Worm (Caenorhabditis elegans) whole organism, young adult: Measurements from ENCODE around the gene mrpl-30.

Experiments
- B0019.2 ChIP-seq: fragments of 200-800 bp; sonication (Bioruptor generic); conservative IDR thresholded peaks from 2 replicates; pipeline ENCODE4 v1.3.6; 2022; ENCODE audit warnings: missing genetic modification reagents, missing genetic modification characterization, missing compliant biosample characterization
- B0035.1 ChIP-seq: sonication (generic microtip); optimal IDR thresholded peaks from 2 replicates; lab custom pipeline; 2016; ENCODE audit warnings: missing genetic modification characterization, mild to moderate bottlenecking, missing compliant biosample characterization, missing genotype, missing genetic modification reagents
- D2030.7 ChIP-seq: fragments of 200-800 bp; sonication (Bioruptor generic); IDR thresholded peaks from 2 replicates; pipeline ENCODE4 v1.3.6; 2022; ENCODE audit warnings: missing genetic modification reagents, missing genetic modification characterization, missing compliant biosample characterization
- F33H1.4 ChIP-seq: fragments of 200-800 bp; sonication (Bioruptor generic); IDR thresholded peaks from 2 replicates; pipeline ENCODE4 v1.3.6; 2022; ENCODE audit warnings: missing genetic modification reagents, missing genetic modification characterization, missing compliant biosample characterization
- F49E8.2 ChIP-seq: sonication (generic microtip); optimal IDR thresholded peaks from 3 replicates; lab custom pipeline; 2017; ENCODE audit warnings: missing genetic modification characterization, mild to moderate bottlenecking, missing compliant biosample characterization, antibody characterized with exemption, moderate library complexity; ENCODE audit not compliant: insufficient read depth
- K11D2.4 ChIP-seq: fragments of 200-800 bp; sonication (Bioruptor generic); IDR thresholded peaks from 2 replicates; pipeline ENCODE4 v1.3.6; 2022; ENCODE audit warnings: missing genetic modification reagents, missing genetic modification characterization, missing compliant biosample characterization
- K12H6.12 ChIP-seq: fragments of 200-800 bp; sonication (Bioruptor generic); optimal IDR thresholded peaks from 2 replicates; lab custom pipeline; 2018; ENCODE audit warnings: mild to moderate bottlenecking, missing genetic modification characterization, missing compliant biosample characterization
- Y53G8AR.9 ChIP-seq: fragments of 200-800 bp; sonication (Bioruptor generic); conservative IDR thresholded peaks from 2 replicates; pipeline ENCODE4 v1.3.6; 2022; ENCODE audit warnings: missing genetic modification reagents, missing genetic modification characterization, missing compliant biosample characterization
- ZK185.1 ChIP-seq: sonication (generic microtip); optimal IDR thresholded peaks from 2 replicates; lab custom pipeline; 2016; ENCODE audit warnings: mild to moderate bottlenecking, missing genetic modification characterization, missing compliant biosample characterization; ENCODE audit not compliant: poor library complexity, severe bottlenecking
- akir-1 ChIP-seq: fragments of 200-800 bp; sonication (Bioruptor generic); optimal IDR thresholded peaks from 2 replicates; lab custom pipeline; 2018; ENCODE audit warnings: mild to moderate bottlenecking, missing genetic modification characterization, moderate library complexity, missing compliant biosample characterization
- atf-7 ChIP-seq: sonication (generic microtip); optimal IDR thresholded peaks from 2 replicates; lab custom pipeline; 2017; ENCODE audit warnings: mild to moderate bottlenecking, missing genetic modification characterization, missing compliant biosample characterization
- cebp-1 ChIP-seq, 2 experiments: fragments of 200-800 bp in 1 of 2; sonication (Bioruptor generic) in 1 of 2; sonication (generic microtip) in 1 of 2; IDR thresholded peaks in 1 of 2; optimal IDR thresholded peaks in 1 of 2; 2 replicates each; pipeline versions ENCODE4 v1.3.6 to Lab custom; 2017 to 2022; ENCODE audit warnings: missing compliant biosample characterization in 2 of 2, missing genetic modification characterization in 2 of 2, mild to moderate bottlenecking in 1 of 2, missing genetic modification reagents in 1 of 2, moderate library complexity in 1 of 2
- ceh-27 ChIP-seq: fragments of 200-800 bp; sonication (Bioruptor generic); optimal IDR thresholded peaks from 2 replicates; lab custom pipeline; 2018; ENCODE audit warnings: mild to moderate bottlenecking, missing genetic modification characterization, moderate library complexity, missing compliant biosample characterization
- ceh-40 ChIP-seq: fragments of 200-800 bp; sonication (Bioruptor generic); IDR thresholded peaks from 2 replicates; pipeline ENCODE4 v1.3.6; 2022; ENCODE audit warnings: missing genetic modification characterization, missing compliant biosample characterization
- ceh-58 ChIP-seq: fragments of 200-800 bp; sonication (Bioruptor generic); IDR thresholded peaks from 2 replicates; pipeline ENCODE4 v1.3.6; 2022; ENCODE audit warnings: missing genetic modification characterization, missing compliant biosample characterization
- ceh-91 ChIP-seq: fragments of 200-800 bp; sonication (Bioruptor generic); IDR thresholded peaks from 2 replicates; pipeline ENCODE4 v1.3.6; 2022; ENCODE audit warnings: missing genetic modification reagents, missing genetic modification characterization, missing compliant biosample characterization
- dox-1 ChIP-seq: fragments of 200-800 bp; sonication (Bioruptor generic); IDR thresholded peaks from 2 replicates; pipeline ENCODE4 v1.3.6; 2022; ENCODE audit warnings: missing genetic modification reagents, missing genetic modification characterization, missing compliant biosample characterization
- dpff-1 ChIP-seq: sonication (generic microtip); optimal IDR thresholded peaks from 2 replicates; lab custom pipeline; 2017; ENCODE audit warnings: mild to moderate bottlenecking, missing genetic modification characterization, missing compliant biosample characterization
- dpl-1 ChIP-seq: fragments of 150-350 bp; optimal IDR thresholded peaks from 2 replicates; lab custom pipeline; 2014; ENCODE audit warnings: missing biosample characterization, missing genetic modification reagents, missing genetic modification characterization
- ets-4 ChIP-seq: fragments of 200-800 bp; sonication (Bioruptor generic); optimal IDR thresholded peaks from 2 replicates; lab custom pipeline; 2018; ENCODE audit warnings: mild to moderate bottlenecking, missing genetic modification characterization, missing compliant biosample characterization
- hlh-12 ChIP-seq: sonication (generic microtip); optimal IDR thresholded peaks from 2 replicates; lab custom pipeline; 2016; ENCODE audit warnings: missing genetic modification characterization, missing compliant biosample characterization
- hmg-1.2 ChIP-seq: fragments of 200-800 bp; sonication (Bioruptor generic); IDR thresholded peaks from 2 replicates; pipeline ENCODE4 v1.3.6; 2022; ENCODE audit warnings: missing genetic modification reagents, missing genetic modification characterization, missing compliant biosample characterization
- hmg-20 ChIP-seq: fragments of 200-800 bp; sonication (Bioruptor generic); IDR thresholded peaks from 2 replicates; pipeline ENCODE4 v1.3.6; 2022; ENCODE audit warnings: missing genetic modification reagents, missing genetic modification characterization, missing compliant biosample characterization
- hsf-1 ChIP-seq: fragments of 200-800 bp; sonication (Bioruptor generic); IDR thresholded peaks from 2 replicates; pipeline ENCODE4 v1.3.6; 2022; ENCODE audit warnings: missing genetic modification reagents, missing genetic modification characterization, missing compliant biosample characterization
- lag-1 ChIP-seq: fragments of 200-800 bp; sonication (Bioruptor generic); IDR thresholded peaks from 2 replicates; pipeline ENCODE4 v1.3.6; 2022; ENCODE audit warnings: missing genetic modification reagents, missing genetic modification characterization, missing compliant biosample characterization
- let-607 ChIP-seq, 2 experiments: fragments of 200-800 bp in 1 of 2; sonication (Bioruptor generic) in 1 of 2; sonication (generic microtip) in 1 of 2; optimal IDR thresholded peaks; 2 replicates each; lab custom pipeline; 2016 to 2018; ENCODE audit warnings: mild to moderate bottlenecking in 2 of 2, missing compliant biosample characterization in 2 of 2, missing genetic modification characterization in 2 of 2, moderate library complexity in 2 of 2, missing genotype in 1 of 2
- lin-40 ChIP-seq: sonication (generic microtip); optimal IDR thresholded peaks from 2 replicates; lab custom pipeline; 2016; ENCODE audit warnings: missing genetic modification characterization, mild to moderate bottlenecking, missing compliant biosample characterization, missing genotype, missing genetic modification reagents
- lin-54 ChIP-seq: fragments of 200-800 bp; sonication (Bioruptor generic); optimal IDR thresholded peaks from 2 replicates; lab custom pipeline; 2018; ENCODE audit warnings: mild to moderate bottlenecking, missing genetic modification characterization, missing compliant biosample characterization
- madf-3 ChIP-seq: fragments of 200-800 bp; sonication (Bioruptor generic); IDR thresholded peaks from 2 replicates; pipeline ENCODE4 v1.3.6; 2022; ENCODE audit warnings: missing genetic modification reagents, missing genetic modification characterization, missing compliant biosample characterization
- madf-6 ChIP-seq: fragments of 200-800 bp; sonication (Bioruptor generic); IDR thresholded peaks from 2 replicates; pipeline ENCODE4 v1.3.6; 2022; ENCODE audit warnings: missing genetic modification reagents, missing genetic modification characterization, missing compliant biosample characterization
- madf-8 ChIP-seq: fragments of 200-800 bp; sonication (Bioruptor generic); conservative IDR thresholded peaks from 2 replicates; pipeline ENCODE4 v1.3.6; 2022; ENCODE audit warnings: missing genetic modification reagents, missing genetic modification characterization, missing compliant biosample characterization
- mcd-1 ChIP-seq: fragments of 200-800 bp; sonication (Bioruptor generic); IDR thresholded peaks from 2 replicates; pipeline ENCODE4 v1.3.6; 2022; ENCODE audit warnings: missing genetic modification reagents, missing genetic modification characterization, missing compliant biosample characterization
- nhr-27 ChIP-seq: fragments of 200-800 bp; sonication (Bioruptor generic); optimal IDR thresholded peaks from 2 replicates; lab custom pipeline; 2018; ENCODE audit warnings: mild to moderate bottlenecking, missing genetic modification characterization, moderate library complexity, missing compliant biosample characterization
- rcor-1 ChIP-seq: fragments of 200-800 bp; sonication (Bioruptor generic); IDR thresholded peaks from 2 replicates; pipeline ENCODE4 v1.3.6; 2022; ENCODE audit warnings: missing genetic modification reagents, missing genetic modification characterization, missing compliant biosample characterization
- rpc-1 ChIP-seq, 2 experiments: fragments of 150-350 bp in 1 of 2; sonication (generic microtip) in 1 of 2; optimal IDR thresholded peaks; 2 replicates each; lab custom pipeline; 2014 to 2018; ENCODE audit warnings: missing biosample characterization in 1 of 2, missing genetic modification characterization in 1 of 2, missing genetic modification reagents in 1 of 2, missing genotype in 1 of 2
- sdz-38 ChIP-seq: sonication (generic microtip); optimal IDR thresholded peaks from 2 replicates; lab custom pipeline; 2016; ENCODE audit warnings: missing genotype, missing genetic modification characterization, missing compliant biosample characterization
- snpc-1.1 ChIP-seq: sonication (generic microtip); optimal IDR thresholded peaks from 2 replicates; lab custom pipeline; 2017; ENCODE audit warnings: missing genetic modification characterization, mild to moderate bottlenecking, missing compliant biosample characterization, antibody characterized with exemption, moderate library complexity, missing genotype, missing genetic modification reagents; ENCODE audit not compliant: insufficient read depth
- tlf-1 ChIP-seq: fragments of 200-800 bp; sonication (Bioruptor generic); optimal IDR thresholded peaks from 2 replicates; lab custom pipeline; 2018; ENCODE audit warnings: mild to moderate bottlenecking, missing genetic modification characterization, missing compliant biosample characterization
- unc-62 ChIP-seq: fragments of 150-350 bp; optimal IDR thresholded peaks from 2 replicates; lab custom pipeline; 2014; ENCODE audit warnings: missing biosample characterization, missing genetic modification reagents, missing genetic modification characterization
- xnd-1 ChIP-seq: sonication (generic microtip); optimal IDR thresholded peaks from 2 replicates; lab custom pipeline; 2016; ENCODE audit warnings: missing genotype, missing genetic modification reagents, missing genetic modification characterization, missing compliant biosample characterization
- zfh-2 ChIP-seq: fragments of 200-800 bp; sonication (Bioruptor generic); conservative IDR thresholded peaks from 2 replicates; pipeline ENCODE4 v1.3.6; 2022; ENCODE audit warnings: missing genetic modification reagents, missing genetic modification characterization, missing compliant biosample characterization
- ztf-28 ChIP-seq: fragments of 200-800 bp; sonication (Bioruptor generic); IDR thresholded peaks from 2 replicates; pipeline ENCODE4 v1.3.6; 2022; ENCODE audit warnings: missing genetic modification reagents, missing genetic modification characterization, missing compliant biosample characterization

The mrpl-30 gene

DNA sequence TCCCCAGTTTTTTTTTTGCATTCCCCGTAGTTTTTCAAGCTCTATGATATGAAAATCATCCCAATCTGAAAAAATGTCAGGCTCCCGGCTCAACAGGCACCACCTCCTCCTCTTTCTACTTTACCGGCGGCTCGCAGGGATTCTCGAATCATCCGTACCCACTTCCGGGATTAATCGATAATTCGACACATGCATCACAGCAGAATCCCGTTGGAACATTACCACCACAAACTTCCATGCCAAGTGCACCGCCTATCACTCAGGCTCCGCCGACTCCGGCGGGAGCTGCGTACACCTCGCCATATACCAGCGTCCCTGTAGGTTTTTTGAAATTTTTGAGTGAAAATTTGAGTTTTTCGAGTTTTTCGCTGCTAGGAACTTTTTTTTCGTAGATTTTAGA, 10.5 kb upstream of the mrpl-30 start:
- 0 out of 2 replicates have a peak, but pooled peaks have one; percentile 83 for TF ChIP-seq ceh-58
- 0 out of 2 replicates have a peak, but pooled peaks have one; percentile 15 for TF ChIP-seq zfh-2
- no peak for TF ChIP-seq ztf-28 (GFP tag; lab: Robert Waterston, UW)
- TF ChIP-seq snpc-1.1 (tag; lab: Kevin White, UChicago): no peak

ce11 chrIII:2419504-2419903, 8.7 kb upstream of the mrpl-30 start:
- TF ChIP-seq K11D2.4 (no peak), ceh-91 (no peak), Y53G8AR.9 (GFP tag; lab: Robert Waterston, UW) (no peak), cebp-1 (GFP tag; IDR thresholded peaks at IDR 0.05; lab: Robert Waterston, UW) (no peak), cebp-1 (tag; optimal IDR thresholded peaks at IDR 0.05; lab: Kevin White, UChicago) (no peak), dpff-1 (no peak), madf-3 (GFP tag; lab: Robert Waterston, UW) (no peak), B0035.1 (tag; lab: Kevin White, UChicago) (no peak), lag-1 (GFP tag; lab: Robert Waterston, UW) (no peak), akir-1 (GFP tag; lab: Kevin White, UChicago) (no peak), dox-1 (GFP tag; lab: Robert Waterston, UW) (no peak), ZK185.1 (no peak)

DNA sequence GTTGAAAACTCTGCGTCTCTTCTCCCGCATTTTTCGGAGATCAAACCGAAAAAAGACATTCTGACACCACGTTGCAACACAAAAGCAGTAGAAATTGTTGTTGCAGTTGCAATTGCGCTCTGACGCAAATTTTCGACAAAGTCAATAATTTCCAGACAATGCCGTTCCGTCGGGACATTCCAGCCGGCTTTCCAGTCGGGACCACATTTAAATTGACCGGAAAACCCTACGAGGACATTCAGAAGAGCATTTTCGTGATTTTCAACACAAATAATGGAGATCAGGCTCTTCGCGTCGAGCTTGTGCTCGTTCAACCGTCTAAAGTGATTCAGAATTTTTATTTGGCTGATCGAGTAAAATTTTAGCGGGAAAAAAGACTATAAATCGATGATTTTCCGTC, 8.2 kb upstream of the mrpl-30 start:
- TF ChIP-seq ceh-40 (GFP tag; lab: Robert Waterston, UW) (no peak), ceh-27 (GFP tag; lab: Kevin White, UChicago) (no peak), B0019.2 (GFP tag; lab: Robert Waterston, UW) (no peak), F49E8.2 (no peak), hmg-1.2 (GFP tag; lab: Robert Waterston, UW) (0 out of 2 replicates have a peak, but pooled peaks have one; percentile 16), madf-6 (GFP tag; lab: Robert Waterston, UW) (0 out of 2 replicates have a peak, but pooled peaks have one; percentile 19), mcd-1 (GFP tag; lab: Robert Waterston, UW) (no peak)
- TF ChIP-seq, all 124 proteins: peak for 2

ce11 chrIII:2418159-2418658, 7.4 kb upstream of the mrpl-30 start, which contains the start of the genes W04B5.5 and W04B5.3:
W04B5.5 (minus strand) TSS chrIII:2418209.
W04B5.3 (plus strand) TSS chrIII:2418514.
- TF ChIP-seq hlh-12 (no peak), unc-62 (GFP tag; lab: Kevin White, UChicago) (peak; percentile 32), rpc-1 (optimal IDR thresholded peaks at IDR 0.05; lab: Kevin White, UChicago) (no peak), rpc-1 (tag; optimal IDR thresholded peaks at IDR 0.05; lab: Kevin White, UChicago) (no peak), tlf-1 (GFP tag; lab: Kevin White, UChicago) (peak; percentile 19), atf-7 (no peak), lin-54 (GFP tag; lab: Kevin White, UChicago) (peak; percentile 94), hsf-1 (GFP tag; lab: Robert Waterston, UW) (peak; percentile 38; the same call in 1 of the 2 replicates), D2030.7 (GFP tag; lab: Robert Waterston, UW) (no peak; the same call in none of the 2 replicates), F33H1.4 (GFP tag; lab: Robert Waterston, UW) (peak; percentile 52), madf-8 (GFP tag; lab: Robert Waterston, UW) (no peak), madf-6 (GFP tag; lab: Robert Waterston, UW) (peak; percentile 68), ets-4 (GFP tag; lab: Kevin White, UChicago) (no peak), B0035.1 (tag; lab: Kevin White, UChicago) (no peak), mcd-1 (GFP tag; lab: Robert Waterston, UW) (peak; percentile 73), let-607 (tag; optimal IDR thresholded peaks at IDR 0.05; lab: Kevin White, UChicago) (peak in 1 of 2 experiments; percentile 26), lin-40 (tag; lab: Kevin White, UChicago) (peak; percentile 34), cebp-1 (GFP tag; IDR thresholded peaks at IDR 0.05; lab: Robert Waterston, UW) (0 out of 2 replicates have a peak, but pooled peaks have one; percentile 24), cebp-1 (tag; optimal IDR thresholded peaks at IDR 0.05; lab: Kevin White, UChicago) (peak; percentile 61), K12H6.12 (tag; lab: Kevin White, UChicago) (no peak), rcor-1 (GFP tag; lab: Robert Waterston, UW) (0 out of 2 replicates have a peak, but pooled peaks have one; percentile 12), hmg-20 (GFP tag; lab: Robert Waterston, UW) (no peak), nhr-27 (tag; lab: Kevin White, UChicago) (no peak), sdz-38 (tag; lab: Kevin White, UChicago) (no peak), xnd-1 (tag; lab: Kevin White, UChicago) (no peak), dpl-1 (GFP tag; lab: Kevin White, UChicago) (peak; percentile 80)
